Worm (Caenorhabditis elegans) whole organism, midembryonic: ENCODE measurements around the gene rnf-5.

ENCODE experiments used
- T22C8.4 ChIP-seq: fragments of 200-800 bp; sonication (Bioruptor generic); IDR thresholded peaks from 2 replicates; pipeline ENCODE4 v1.3.6; 2022; ENCODE audit warnings: missing genetic modification characterization, missing compliant biosample characterization
- cog-1 ChIP-seq: sonication (generic microtip); optimal IDR thresholded peaks from 2 replicates; lab custom pipeline; 2016; ENCODE audit warnings: missing genetic modification characterization, missing compliant biosample characterization
- flt-1 ChIP-seq: fragments of 200-800 bp; sonication (Bioruptor generic); IDR thresholded peaks from 2 replicates; pipeline ENCODE4 v1.3.6; 2022; ENCODE audit warnings: missing genetic modification characterization, missing compliant biosample characterization
- klf-2 ChIP-seq: fragments of 200-800 bp; sonication (Bioruptor generic); conservative IDR thresholded peaks from 2 replicates; pipeline ENCODE4 v1.3.6; 2022; ENCODE audit warnings: missing genetic modification reagents, missing genetic modification characterization, missing compliant biosample characterization
- med-1 ChIP-seq: sonication (generic microtip); optimal IDR thresholded peaks from 2 replicates; lab custom pipeline; 2017; ENCODE audit warnings: missing genetic modification characterization, mild to moderate bottlenecking, missing compliant biosample characterization, antibody characterized with exemption, missing genetic modification reagents; ENCODE audit not compliant: insufficient read depth
- ref-1 ChIP-seq: fragments of 200-800 bp; sonication (Bioruptor generic); conservative IDR thresholded peaks from 2 replicates; pipeline ENCODE4 v1.3.6; 2022; ENCODE audit warnings: missing genetic modification reagents, missing genetic modification characterization, missing compliant biosample characterization
- tab-1 ChIP-seq: fragments of 200-800 bp; sonication (Bioruptor generic); IDR thresholded peaks from 2 replicates; pipeline ENCODE4 v1.3.6; 2022; ENCODE audit warnings: missing genetic modification characterization, missing compliant biosample characterization
- ztf-23 ChIP-seq: fragments of 200-800 bp; sonication (Bioruptor generic); IDR thresholded peaks from 2 replicates; pipeline ENCODE4 v1.3.6; 2022; ENCODE audit warnings: missing genetic modification reagents, missing genetic modification characterization, missing compliant biosample characterization
- ztf-29 ChIP-seq: fragments of 200-800 bp; sonication (Bioruptor generic); IDR thresholded peaks from 2 replicates; pipeline ENCODE4 v1.3.6; 2022; ENCODE audit warnings: missing genetic modification reagents, missing genetic modification characterization, missing compliant biosample characterization

rnf-5 gene

ce11 chrIII:4157298-4157697 lies 9.3 kb downstream of the rnf-5 start, which contains the start of gene C16C10.9:
C16C10.9 (minus strand) TSS chrIII:4157398.
- TF ChIP-seq ref-1 (GFP tag; lab: Robert Waterston, UW), result no peak
- no peak for TF ChIP-seq ztf-23 (GFP tag; lab: Robert Waterston, UW)
- no peak for TF ChIP-seq ztf-29 (GFP tag; lab: Robert Waterston, UW)
- no peak for TF ChIP-seq cog-1 (tag; lab: Kevin White, UChicago)
- TF ChIP-seq tab-1 (GFP tag; lab: Robert Waterston, UW), result no peak
- TF ChIP-seq T22C8.4 (GFP tag; lab: Robert Waterston, UW), result no peak
- TF ChIP-seq klf-2, result no peak
- TF ChIP-seq med-1 (GFP tag; lab: Kevin White, UChicago), result no peak
- TF ChIP-seq flt-1 (GFP tag; lab: Robert Waterston, UW), result no peak

DNA sequence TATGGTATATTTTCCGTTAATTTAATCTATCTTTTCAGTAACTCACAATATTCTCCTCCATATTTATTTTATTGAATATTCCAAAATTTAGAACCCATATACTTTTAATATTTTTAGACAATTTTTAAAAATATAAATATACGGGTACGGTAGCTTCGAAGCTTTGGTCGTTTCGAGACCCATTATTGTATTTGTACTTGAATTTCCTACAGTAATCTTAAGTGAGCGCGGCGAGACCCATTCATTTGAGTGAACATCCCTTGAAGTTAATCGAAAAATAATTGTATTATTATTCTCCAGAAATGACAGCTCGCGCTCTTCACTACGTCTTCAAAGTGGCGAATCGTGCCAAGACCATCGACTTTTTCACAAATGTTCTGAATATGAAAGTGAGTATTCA lies 13.3 kb downstream of the rnf-5 start, which contains the start of gene glod-4:
Gene glod-4 (plus strand): TSS at position 301 of the 400 bp plus-strand sequence.
- TF ChIP-seq cog-1 (tag; lab: Kevin White, UChicago), result no peak
- TF ChIP-seq ztf-23 (GFP tag; lab: Robert Waterston, UW), result no peak
- no peak for TF ChIP-seq tab-1 (GFP tag; lab: Robert Waterston, UW)
- no peak for TF ChIP-seq ref-1 (GFP tag; lab: Robert Waterston, UW)
- no peak for TF ChIP-seq ztf-29 (GFP tag; lab: Robert Waterston, UW)
- no peak for TF ChIP-seq flt-1 (GFP tag; lab: Robert Waterston, UW)

DNA sequence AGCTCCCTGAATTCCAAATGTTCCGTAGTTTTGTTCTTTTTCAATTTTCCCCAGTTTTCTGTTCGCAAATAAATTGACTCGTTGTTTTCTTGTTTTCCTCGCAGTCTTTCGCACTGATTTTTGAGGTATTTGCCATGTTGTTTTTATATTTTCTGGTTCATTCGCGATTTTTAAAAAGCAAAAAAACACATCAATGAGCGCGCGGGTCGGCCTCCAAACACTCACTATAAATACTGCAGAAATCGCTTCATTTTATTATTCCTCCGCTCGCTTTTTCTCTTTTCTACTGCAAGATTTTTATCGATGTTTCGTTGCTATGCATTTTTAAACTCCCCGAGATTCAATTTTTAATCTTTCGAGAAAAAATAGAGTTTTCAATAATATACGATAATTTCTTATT lies 13.8 kb downstream of the rnf-5 start:
- no peak for TF ChIP-seq T22C8.4 (GFP tag; lab: Robert Waterston, UW)
- TF ChIP-seq ztf-23 (GFP tag; lab: Robert Waterston, UW), result no peak

- TF ChIP-seq klf-2 (no peak), ztf-23 (GFP tag; lab: Robert Waterston, UW) (no peak), T22C8.4 (GFP tag; lab: Robert Waterston, UW) (no peak), tab-1 (GFP tag; lab: Robert Waterston, UW) (no peak), ref-1 (GFP tag; lab: Robert Waterston, UW) (no peak), flt-1 (GFP tag; lab: Robert Waterston, UW) (no peak), cog-1 (tag; lab: Kevin White, UChicago) (no peak)
Measured at ce11 chrIII:4152309-4152708, 14.3 kb downstream of the rnf-5 start.

ce11 chrIII:4151548-4152104 lies 15.0 kb downstream of the rnf-5 start, which contains the start of the genes wht-3 and har-1:
wht-3 (minus strand) TSS chrIII:4151598.
har-1 (plus strand) TSS chrIII:4152054.
- TF ChIP-seq tab-1 (GFP tag; lab: Robert Waterston, UW), result no peak
- no peak for TF ChIP-seq med-1 (GFP tag; lab: Kevin White, UChicago)
- TF ChIP-seq klf-2, result no peak
- no peak for TF ChIP-seq T22C8.4 (GFP tag; lab: Robert Waterston, UW)
- no peak for TF ChIP-seq flt-1 (GFP tag; lab: Robert Waterston, UW)
- no peak for TF ChIP-seq cog-1 (tag; lab: Kevin White, UChicago)
- TF ChIP-seq ztf-23 (GFP tag; lab: Robert Waterston, UW), result no peak
- TF ChIP-seq ztf-29 (GFP tag; lab: Robert Waterston, UW), result no peak
- TF ChIP-seq ref-1 (GFP tag; lab: Robert Waterston, UW), result no peak

DNA sequence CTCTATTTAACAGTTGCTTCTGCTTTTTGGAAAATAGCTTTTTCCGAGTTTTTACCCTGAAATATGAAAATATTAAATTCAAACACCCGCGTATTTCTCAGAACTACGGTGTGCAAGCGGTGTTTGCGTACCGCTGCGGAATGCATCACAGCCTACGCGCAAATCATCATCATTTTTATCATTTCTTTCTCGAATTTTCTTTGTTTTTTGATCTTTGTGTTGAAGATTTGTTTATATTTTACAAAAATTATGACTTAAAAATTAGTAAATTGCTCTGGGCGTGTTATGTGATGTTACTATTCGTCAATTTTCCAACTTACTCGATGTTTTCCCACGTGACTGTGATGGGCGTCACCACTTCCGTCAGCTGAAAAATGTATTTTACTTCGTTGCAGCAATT lies 15.7 kb downstream of the rnf-5 start:
- TF ChIP-seq cog-1 (tag; lab: Kevin White, UChicago) (no peak), T22C8.4 (GFP tag; lab: Robert Waterston, UW) (no peak), ztf-23 (GFP tag; lab: Robert Waterston, UW) (no peak), tab-1 (GFP tag; lab: Robert Waterston, UW) (no peak), klf-2 (no peak), ztf-29 (GFP tag; lab: Robert Waterston, UW) (no peak), med-1 (GFP tag; lab: Kevin White, UChicago) (no peak), flt-1 (GFP tag; lab: Robert Waterston, UW) (no peak), ref-1 (GFP tag; lab: Robert Waterston, UW) (no peak)

ce11 chrIII:4143170-4143569 lies 23.5 kb downstream of the rnf-5 start:
- no peak for TF ChIP-seq ref-1 (GFP tag; lab: Robert Waterston, UW)
- no peak for TF ChIP-seq klf-2
- TF ChIP-seq ztf-23 (GFP tag; lab: Robert Waterston, UW), result no peak
- no peak for TF ChIP-seq T22C8.4 (GFP tag; lab: Robert Waterston, UW)
- TF ChIP-seq med-1 (GFP tag; lab: Kevin White, UChicago), result no peak
- TF ChIP-seq cog-1 (tag; lab: Kevin White, UChicago), result no peak
- TF ChIP-seq tab-1 (GFP tag; lab: Robert Waterston, UW), result no peak
- no peak for TF ChIP-seq ztf-29 (GFP tag; lab: Robert Waterston, UW)
- no peak for TF ChIP-seq flt-1 (GFP tag; lab: Robert Waterston, UW)

DNA sequence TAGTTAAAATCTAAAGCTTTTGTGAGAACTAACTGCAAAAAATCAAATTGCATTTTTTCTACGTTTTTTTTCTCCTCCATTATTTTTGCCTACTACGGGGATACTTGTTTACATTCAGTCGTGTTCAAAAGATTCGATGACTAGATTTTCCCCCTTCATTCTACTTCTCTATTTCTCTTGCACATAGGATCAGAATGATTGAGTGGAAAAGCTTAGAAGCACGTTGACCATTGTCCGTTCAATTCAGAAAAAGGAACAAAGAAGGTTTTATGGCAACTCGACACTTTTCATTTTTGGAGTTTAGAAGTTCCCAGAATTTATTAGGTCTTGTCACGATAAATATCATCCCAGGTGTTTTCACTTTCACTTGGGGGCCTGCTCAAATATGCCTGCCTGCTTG lies 29.5 kb downstream of the rnf-5 start:
- TF ChIP-seq med-1 (GFP tag; lab: Kevin White, UChicago) (no peak), klf-2 (no peak), ztf-29 (GFP tag; lab: Robert Waterston, UW) (no peak), tab-1 (GFP tag; lab: Robert Waterston, UW) (no peak), flt-1 (GFP tag; lab: Robert Waterston, UW) (no peak), ref-1 (GFP tag; lab: Robert Waterston, UW) (no peak), ztf-23 (GFP tag; lab: Robert Waterston, UW) (no peak), cog-1 (tag; lab: Kevin White, UChicago) (no peak), T22C8.4 (GFP tag; lab: Robert Waterston, UW) (no peak)

DNA sequence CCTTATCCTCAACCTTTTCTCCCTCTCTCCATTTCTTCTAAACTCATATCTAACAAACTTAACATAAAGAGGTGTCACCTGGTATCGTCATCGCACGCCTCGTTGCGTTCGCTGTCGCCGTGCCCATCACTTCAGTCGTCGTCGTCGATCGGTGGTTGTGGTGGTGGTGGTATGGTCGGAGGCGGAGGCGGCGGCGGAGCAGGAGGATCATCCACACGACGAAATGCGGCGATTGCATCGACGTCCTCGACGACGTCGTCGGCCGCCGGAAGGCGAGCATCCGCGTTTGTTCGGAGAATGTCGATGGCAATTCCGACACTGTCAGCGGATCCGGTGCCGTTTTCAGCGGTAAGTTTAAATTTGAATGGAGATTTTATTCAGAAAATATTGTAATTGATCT lies 32.6 kb downstream of the rnf-5 start:
- TF ChIP-seq ztf-29 (GFP tag; lab: Robert Waterston, UW) (no peak), cog-1 (tag; lab: Kevin White, UChicago) (no peak), tab-1 (GFP tag; lab: Robert Waterston, UW) (no peak), T22C8.4 (GFP tag; lab: Robert Waterston, UW) (no peak), med-1 (GFP tag; lab: Kevin White, UChicago) (no peak), ref-1 (GFP tag; lab: Robert Waterston, UW) (no peak), klf-2 (no peak), ztf-23 (GFP tag; lab: Robert Waterston, UW) (no peak), flt-1 (GFP tag; lab: Robert Waterston, UW) (no peak)
